Worm (Caenorhabditis elegans) whole organism, young adult: ENCODE results near the gene T10F2.5.

Experiments used
- C06A6.2 ChIP-seq: fragments of 200-800 bp; sonication (Bioruptor generic); conservative IDR thresholded peaks from 2 replicates; pipeline ENCODE4 v1.3.6; 2022; ENCODE audit warnings: missing genetic modification characterization, missing compliant biosample characterization
- D2030.7 ChIP-seq: fragments of 200-800 bp; sonication (Bioruptor generic); IDR thresholded peaks from 2 replicates; pipeline ENCODE4 v1.3.6; 2022; ENCODE audit warnings: missing genetic modification reagents, missing genetic modification characterization, missing compliant biosample characterization
- F22D6.2 ChIP-seq: sonication (generic microtip); optimal IDR thresholded peaks from 2 replicates; lab custom pipeline; 2016; ENCODE audit warnings: mild to moderate bottlenecking, missing genetic modification characterization, missing compliant biosample characterization
- F33H1.4 ChIP-seq: fragments of 200-800 bp; sonication (Bioruptor generic); IDR thresholded peaks from 2 replicates; pipeline ENCODE4 v1.3.6; 2022; ENCODE audit warnings: missing genetic modification reagents, missing genetic modification characterization, missing compliant biosample characterization
- F49E8.2 ChIP-seq: sonication (generic microtip); optimal IDR thresholded peaks from 3 replicates; lab custom pipeline; 2017; ENCODE audit warnings: missing genetic modification characterization, mild to moderate bottlenecking, missing compliant biosample characterization, antibody characterized with exemption, moderate library complexity; ENCODE audit not compliant: insufficient read depth
- F52B5.7 ChIP-seq: sonication (generic microtip); optimal IDR thresholded peaks from 2 replicates; lab custom pipeline; 2016; ENCODE audit warnings: mild to moderate bottlenecking, missing genetic modification characterization, missing compliant biosample characterization
- T26A5.8 ChIP-seq: sonication (generic microtip); optimal IDR thresholded peaks from 2 replicates; lab custom pipeline; 2016; ENCODE audit warnings: missing genetic modification characterization, missing compliant biosample characterization
- Y79H2A.3 ChIP-seq: fragments of 200-800 bp; sonication (Bioruptor generic); conservative IDR thresholded peaks from 2 replicates; pipeline ENCODE4 v1.3.6; 2022; ENCODE audit warnings: missing genetic modification reagents, missing genetic modification characterization, missing compliant biosample characterization
- akir-1 ChIP-seq: fragments of 200-800 bp; sonication (Bioruptor generic); optimal IDR thresholded peaks from 2 replicates; lab custom pipeline; 2018; ENCODE audit warnings: mild to moderate bottlenecking, missing genetic modification characterization, moderate library complexity, missing compliant biosample characterization
- attf-5 ChIP-seq: fragments of 200-800 bp; sonication (Bioruptor generic); optimal IDR thresholded peaks from 2 replicates; lab custom pipeline; 2018; ENCODE audit warnings: mild to moderate bottlenecking, missing genetic modification characterization, missing compliant biosample characterization
- cebp-1 ChIP-seq, 2 experiments: fragments of 200-800 bp in 1 of 2; sonication (Bioruptor generic) in 1 of 2; sonication (generic microtip) in 1 of 2; IDR thresholded peaks in 1 of 2; optimal IDR thresholded peaks in 1 of 2; 2 replicates each; pipeline versions ENCODE4 v1.3.6 to Lab custom; 2017 to 2022; ENCODE audit warnings: missing compliant biosample characterization in 2 of 2, missing genetic modification characterization in 2 of 2, mild to moderate bottlenecking in 1 of 2, missing genetic modification reagents in 1 of 2, moderate library complexity in 1 of 2
- cebp-2 ChIP-seq: fragments of 200-800 bp; sonication (Bioruptor generic); IDR thresholded peaks from 2 replicates; pipeline ENCODE4 v1.3.6; 2022; ENCODE audit warnings: missing genetic modification characterization, missing compliant biosample characterization
- ceh-27 ChIP-seq: fragments of 200-800 bp; sonication (Bioruptor generic); optimal IDR thresholded peaks from 2 replicates; lab custom pipeline; 2018; ENCODE audit warnings: mild to moderate bottlenecking, missing genetic modification characterization, moderate library complexity, missing compliant biosample characterization
- ceh-91 ChIP-seq: fragments of 200-800 bp; sonication (Bioruptor generic); IDR thresholded peaks from 2 replicates; pipeline ENCODE4 v1.3.6; 2022; ENCODE audit warnings: missing genetic modification reagents, missing genetic modification characterization, missing compliant biosample characterization
- die-1 ChIP-seq: sonication (generic microtip); optimal IDR thresholded peaks from 2 replicates; lab custom pipeline; 2016; ENCODE audit warnings: missing genotype, mild to moderate bottlenecking, missing genetic modification characterization, missing compliant biosample characterization
- dox-1 ChIP-seq: fragments of 200-800 bp; sonication (Bioruptor generic); IDR thresholded peaks from 2 replicates; pipeline ENCODE4 v1.3.6; 2022; ENCODE audit warnings: missing genetic modification reagents, missing genetic modification characterization, missing compliant biosample characterization
- efl-1 ChIP-seq: fragments of 150-350 bp; optimal IDR thresholded peaks from 2 replicates; lab custom pipeline; 2014; ENCODE audit warnings: missing biosample characterization, missing genetic modification reagents, missing genetic modification characterization
- ekl-4 ChIP-seq: fragments of 200-800 bp; sonication (Bioruptor generic); IDR thresholded peaks from 2 replicates; pipeline ENCODE4 v1.3.6; 2022; ENCODE audit warnings: missing genetic modification reagents, missing genetic modification characterization, missing compliant biosample characterization
- hmg-1.2 ChIP-seq: fragments of 200-800 bp; sonication (Bioruptor generic); IDR thresholded peaks from 2 replicates; pipeline ENCODE4 v1.3.6; 2022; ENCODE audit warnings: missing genetic modification reagents, missing genetic modification characterization, missing compliant biosample characterization
- hrde-1 ChIP-seq: sonication (generic microtip); optimal IDR thresholded peaks from 2 replicates; lab custom pipeline; 2016; ENCODE audit warnings: missing genetic modification characterization, mild to moderate bottlenecking, missing compliant biosample characterization, moderate library complexity, missing genotype, missing genetic modification reagents, borderline replicate concordance
- lin-35 ChIP-seq, 3 experiments: fragments of 150-350 bp in 2 of 3; sonication (generic microtip) in 1 of 3; optimal IDR thresholded peaks; 2 replicates each; lab custom pipeline; 2014 to 2018; ENCODE audit warnings: missing biosample characterization in 3 of 3, missing genetic modification characterization in 3 of 3, missing genetic modification reagents in 3 of 3
- lin-40 ChIP-seq: sonication (generic microtip); optimal IDR thresholded peaks from 2 replicates; lab custom pipeline; 2016; ENCODE audit warnings: missing genetic modification characterization, mild to moderate bottlenecking, missing compliant biosample characterization, missing genotype, missing genetic modification reagents
- lin-54 ChIP-seq: fragments of 200-800 bp; sonication (Bioruptor generic); optimal IDR thresholded peaks from 2 replicates; lab custom pipeline; 2018; ENCODE audit warnings: mild to moderate bottlenecking, missing genetic modification characterization, missing compliant biosample characterization
- lsl-1 ChIP-seq: fragments of 200-800 bp; sonication (Bioruptor generic); optimal IDR thresholded peaks from 2 replicates; lab custom pipeline; 2018; ENCODE audit warnings: mild to moderate bottlenecking, missing genetic modification characterization, moderate library complexity, missing compliant biosample characterization
- madf-3 ChIP-seq: fragments of 200-800 bp; sonication (Bioruptor generic); IDR thresholded peaks from 2 replicates; pipeline ENCODE4 v1.3.6; 2022; ENCODE audit warnings: missing genetic modification reagents, missing genetic modification characterization, missing compliant biosample characterization
- madf-6 ChIP-seq: fragments of 200-800 bp; sonication (Bioruptor generic); IDR thresholded peaks from 2 replicates; pipeline ENCODE4 v1.3.6; 2022; ENCODE audit warnings: missing genetic modification reagents, missing genetic modification characterization, missing compliant biosample characterization
- madf-8 ChIP-seq: fragments of 200-800 bp; sonication (Bioruptor generic); conservative IDR thresholded peaks from 2 replicates; pipeline ENCODE4 v1.3.6; 2022; ENCODE audit warnings: missing genetic modification reagents, missing genetic modification characterization, missing compliant biosample characterization
- nfyb-1 ChIP-seq: fragments of 200-800 bp; sonication (Bioruptor generic); IDR thresholded peaks from 2 replicates; pipeline ENCODE4 v1.3.6; 2022; ENCODE audit warnings: missing genetic modification reagents, missing genetic modification characterization, missing compliant biosample characterization
- nhr-27 ChIP-seq: fragments of 200-800 bp; sonication (Bioruptor generic); optimal IDR thresholded peaks from 2 replicates; lab custom pipeline; 2018; ENCODE audit warnings: mild to moderate bottlenecking, missing genetic modification characterization, moderate library complexity, missing compliant biosample characterization
- pbrm-1 ChIP-seq: fragments of 200-800 bp; sonication (Bioruptor generic); IDR thresholded peaks from 2 replicates; pipeline ENCODE4 v1.3.6; 2022; ENCODE audit warnings: missing genetic modification reagents, missing genetic modification characterization, missing compliant biosample characterization
- rcor-1 ChIP-seq: fragments of 200-800 bp; sonication (Bioruptor generic); IDR thresholded peaks from 2 replicates; pipeline ENCODE4 v1.3.6; 2022; ENCODE audit warnings: missing genetic modification reagents, missing genetic modification characterization, missing compliant biosample characterization
- snpc-3.4 ChIP-seq: sonication (generic microtip); optimal IDR thresholded peaks from 2 replicates; lab custom pipeline; 2017; ENCODE audit warnings: missing genetic modification characterization, mild to moderate bottlenecking, missing compliant biosample characterization, antibody characterized with exemption, moderate library complexity, missing genotype, missing genetic modification reagents
- snpc-4 ChIP-seq, 5 experiments: fragments of 150-350 bp in 1 of 5; sonication (generic microtip) in 4 of 5; optimal IDR thresholded peaks; 2 replicates each; lab custom pipeline; 2014 to 2018; ENCODE audit warnings: missing genetic modification characterization in 5 of 5, missing biosample characterization in 3 of 5, antibody characterized with exemption in 2 of 5, mild to moderate bottlenecking in 2 of 5, missing compliant biosample characterization in 2 of 5, missing genotype in 2 of 5, moderate library complexity in 2 of 5, missing genetic modification reagents in 1 of 5
- tbp1 ChIP-seq: fragments of 200-800 bp; sonication (Bioruptor generic); optimal IDR thresholded peaks from 2 replicates; lab custom pipeline; 2018; ENCODE audit warnings: mild to moderate bottlenecking, missing genetic modification characterization, missing compliant biosample characterization
- tlf-1 ChIP-seq: fragments of 200-800 bp; sonication (Bioruptor generic); optimal IDR thresholded peaks from 2 replicates; lab custom pipeline; 2018; ENCODE audit warnings: mild to moderate bottlenecking, missing genetic modification characterization, missing compliant biosample characterization
- unc-130 ChIP-seq: sonication (generic microtip); optimal IDR thresholded peaks from 2 replicates; lab custom pipeline; 2016; ENCODE audit warnings: missing genetic modification reagents, missing genetic modification characterization, missing compliant biosample characterization
- xnd-1 ChIP-seq: sonication (generic microtip); optimal IDR thresholded peaks from 2 replicates; lab custom pipeline; 2016; ENCODE audit warnings: missing genotype, missing genetic modification reagents, missing genetic modification characterization, missing compliant biosample characterization

T10F2.5 gene

DNA sequence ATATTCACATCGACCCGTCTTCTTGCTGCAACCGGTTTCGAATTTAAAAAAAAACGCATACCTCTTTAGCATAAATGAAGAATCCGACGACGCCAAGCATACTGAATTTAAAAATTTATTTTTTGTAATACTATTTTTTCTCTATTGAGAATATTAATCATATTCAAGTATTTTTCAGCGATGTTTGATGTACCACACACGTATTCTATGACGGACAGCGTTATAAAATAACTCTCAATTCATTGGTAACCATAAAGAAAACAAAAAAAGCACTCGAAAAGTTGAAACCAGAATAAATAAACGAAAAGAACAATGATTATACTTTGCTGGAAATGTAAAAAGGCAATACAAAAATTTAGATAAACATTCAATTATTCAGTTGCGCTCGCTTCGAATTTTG lies at the start of gene T10F2.5:
T10F2.5 (minus strand) TSS at position 101 of the 400 bp plus-strand sequence.
- TF ChIP-seq nhr-27 (no peak), hrde-1 (peak; percentile 14)

DNA sequence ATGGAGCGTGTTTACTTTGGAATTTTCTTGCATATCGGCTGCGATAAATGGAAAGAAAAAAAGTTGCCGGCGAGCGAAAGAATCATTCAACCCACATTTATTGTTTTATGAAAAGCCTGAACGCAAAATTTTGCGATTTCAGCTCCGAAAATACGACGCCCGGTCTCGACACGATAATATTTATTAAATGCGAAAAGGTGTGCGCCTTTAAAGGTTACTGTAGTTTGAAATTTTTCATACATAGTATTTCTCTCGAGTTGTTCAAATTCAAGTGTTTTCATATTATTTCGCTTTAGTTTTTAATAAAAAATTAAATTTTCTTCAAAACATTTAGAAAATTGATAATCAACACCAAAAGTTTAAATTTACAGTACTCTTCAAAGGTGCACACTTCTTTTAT lies 49.6 kb upstream of the T10F2.5 start, which contains the start of gene syx-16:
syx-16 (minus strand) TSS at position 118 of the 400 bp plus-strand sequence.
- peak; percentile 33 for TF ChIP-seq lin-54 (GFP tag; lab: Kevin White, UChicago)
- peak; percentile 35; the same call in 1 of the 2 replicates for TF ChIP-seq D2030.7 (GFP tag; lab: Robert Waterston, UW)
- peak; percentile 27; the same call in 1 of the 2 replicates for TF ChIP-seq dox-1 (GFP tag; lab: Robert Waterston, UW)
- TF ChIP-seq madf-8 (GFP tag; lab: Robert Waterston, UW) = peak; percentile 90
- peak; percentile 93 for TF ChIP-seq madf-6 (GFP tag; lab: Robert Waterston, UW)
- TF ChIP-seq xnd-1 = peak; percentile 82
- TF ChIP-seq pbrm-1 = no peak
- TF ChIP-seq F33H1.4 (GFP tag; lab: Robert Waterston, UW) = peak; percentile 75
- TF ChIP-seq unc-130 (GFP tag; lab: Kevin White, UChicago) = no peak
- TF ChIP-seq lsl-1 (GFP tag; lab: Kevin White, UChicago) = peak; percentile 83

DNA sequence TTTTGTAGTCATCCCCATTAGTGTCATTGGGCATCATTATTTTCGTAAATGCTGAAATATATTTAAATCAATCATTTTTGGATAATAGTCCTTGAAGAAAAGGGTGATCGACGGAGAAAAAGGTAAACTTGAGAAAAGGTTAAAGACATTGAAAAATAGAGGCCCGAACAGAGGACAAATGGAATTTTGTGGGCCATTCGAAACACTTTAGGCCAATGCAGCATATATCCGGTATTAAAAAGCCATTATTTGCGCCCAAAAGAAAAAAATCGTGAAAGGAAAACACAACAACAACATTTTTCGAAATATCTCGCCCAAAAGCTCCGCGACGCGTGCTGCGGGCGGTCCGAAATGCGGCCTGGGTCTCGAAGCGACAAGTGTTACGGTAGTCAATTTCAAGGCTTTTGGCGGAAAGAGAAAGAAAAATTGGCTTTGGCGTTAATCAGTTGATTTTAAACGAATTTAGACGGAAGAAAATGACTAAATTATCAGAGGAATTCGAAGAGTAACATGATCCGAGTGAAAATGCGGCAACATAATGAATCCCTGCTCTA lies 47.5 kb upstream of the T10F2.5 start, which contains the start of gene morc-1:
morc-1 (minus strand) TSS at position 51 of the 554 bp plus-strand sequence.
- TF ChIP-seq efl-1 (GFP tag; lab: Kevin White, UChicago) (peak; percentile 11), madf-6 (GFP tag; lab: Robert Waterston, UW) (peak; percentile 55; the same call in 1 of the 2 replicates), ceh-91 (GFP tag; lab: Robert Waterston, UW) (0 out of 2 replicates have a peak, but pooled peaks have one; percentile 30), F33H1.4 (GFP tag; lab: Robert Waterston, UW) (peak; percentile 62; the same call in 1 of the 2 replicates), lsl-1 (GFP tag; lab: Kevin White, UChicago) (peak; percentile 69), C06A6.2 (GFP tag; lab: Robert Waterston, UW) (no peak), F52B5.7 (tag; lab: Kevin White, UChicago) (no peak), D2030.7 (GFP tag; lab: Robert Waterston, UW) (no peak), snpc-3.4 (tag; lab: Kevin White, UChicago) (peak; percentile 2), T26A5.8 (tag; lab: Kevin White, UChicago) (no peak)

DNA sequence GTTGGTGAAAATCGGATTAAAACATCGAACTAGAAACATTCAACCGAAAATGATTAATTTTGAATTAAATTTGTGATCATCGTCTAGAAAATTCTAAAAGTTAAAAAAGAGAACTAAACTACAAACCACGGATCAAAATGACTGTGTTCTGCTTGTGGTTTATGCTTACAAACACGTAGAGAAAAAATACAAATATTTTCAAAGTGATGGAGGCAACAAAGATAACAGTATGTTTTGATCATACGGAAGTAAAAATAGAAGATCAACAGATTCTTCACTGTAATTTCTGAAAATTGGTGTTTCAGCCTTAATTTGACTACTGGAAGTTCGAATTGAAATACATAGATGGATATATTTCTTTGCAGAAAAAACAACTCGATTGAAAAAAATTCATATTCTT lies 43.9 kb upstream of the T10F2.5 start:
- 0 out of 2 replicates have a peak, but pooled peaks have one; percentile 20 for TF ChIP-seq madf-6 (GFP tag; lab: Robert Waterston, UW)
- TF ChIP-seq cebp-2 (GFP tag; lab: Robert Waterston, UW) = no peak
- peak; percentile 45 for TF ChIP-seq F49E8.2
- 0 out of 2 replicates have a peak, but pooled peaks have one; percentile 59 for TF ChIP-seq madf-3 (GFP tag; lab: Robert Waterston, UW)
- 0 out of 2 replicates have a peak, but pooled peaks have one; percentile 29 for TF ChIP-seq nfyb-1 (GFP tag; lab: Robert Waterston, UW)
- peak; percentile 40 for TF ChIP-seq unc-130 (GFP tag; lab: Kevin White, UChicago)
- TF ChIP-seq hrde-1 = peak; percentile 84
- TF ChIP-seq F22D6.2 (tag; lab: Kevin White, UChicago) = no peak

DNA sequence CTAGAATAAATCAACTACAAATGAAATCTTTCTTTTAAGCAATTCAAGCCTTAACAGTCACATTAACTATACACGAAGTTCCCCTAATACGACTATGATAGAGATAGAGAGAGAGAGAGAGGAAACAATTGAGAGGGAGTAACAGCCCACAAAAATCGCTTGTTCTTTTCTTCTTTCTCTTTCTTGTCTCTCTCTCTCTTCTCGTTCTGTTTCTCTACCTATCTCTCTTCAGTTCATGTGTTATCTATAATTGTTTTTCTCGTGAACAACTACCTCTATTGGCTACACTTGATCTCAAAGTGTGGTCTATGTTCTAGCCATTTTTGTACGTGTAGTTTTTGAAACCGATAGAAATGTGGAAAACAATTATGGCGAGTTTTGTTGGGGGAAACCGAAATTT lies 43.2 kb upstream of the T10F2.5 start:
- TF ChIP-seq akir-1 (GFP tag; lab: Kevin White, UChicago) = no peak
- 0 out of 2 replicates have a peak, but pooled peaks have one; percentile 44 for TF ChIP-seq dox-1 (GFP tag; lab: Robert Waterston, UW)
- peak; percentile 47; the same call in 1 of the 2 replicates for TF ChIP-seq hmg-1.2
- peak; percentile 70 for TF ChIP-seq lin-40 (tag; lab: Kevin White, UChicago)
- no peak for TF ChIP-seq snpc-4 (GFP tag; optimal IDR thresholded peaks at IDR 0.05; lab: Kevin White, UChicago)
- TF ChIP-seq snpc-4 (tag; optimal IDR thresholded peaks at IDR 0.05; lab: Kevin White, UChicago) = peak in 2 of 4 experiments; percentile 18 to 20
- peak; percentile 18 for TF ChIP-seq tlf-1
- TF ChIP-seq Y79H2A.3 (GFP tag; lab: Robert Waterston, UW) = no peak
- peak; percentile 17 for TF ChIP-seq die-1 (tag; lab: Kevin White, UChicago)
- peak; percentile 47 for TF ChIP-seq ceh-27
- TF ChIP-seq cebp-1 (GFP tag; IDR thresholded peaks at IDR 0.05; lab: Robert Waterston, UW) = no peak
- peak; percentile 43 for TF ChIP-seq cebp-1 (tag; optimal IDR thresholded peaks at IDR 0.05; lab: Kevin White, UChicago)
- TF ChIP-seq ekl-4 (GFP tag; lab: Robert Waterston, UW) = 0 out of 2 replicates have a peak, but pooled peaks have one; percentile 57
- no peak for TF ChIP-seq rcor-1 (GFP tag; lab: Robert Waterston, UW)
- peak in 1 of 3 experiments; percentile 7 for TF ChIP-seq lin-35 (GFP tag; optimal IDR thresholded peaks at IDR 0.05; lab: Kevin White, UChicago)
- peak; percentile 49 for TF ChIP-seq attf-5 (GFP tag; lab: Kevin White, UChicago)
- TF ChIP-seq tbp1 = peak; percentile 15
